Worm (Caenorhabditis elegans): ENCODE data around the gene fbxb-5.

fbxb-5 gene

DNA sequence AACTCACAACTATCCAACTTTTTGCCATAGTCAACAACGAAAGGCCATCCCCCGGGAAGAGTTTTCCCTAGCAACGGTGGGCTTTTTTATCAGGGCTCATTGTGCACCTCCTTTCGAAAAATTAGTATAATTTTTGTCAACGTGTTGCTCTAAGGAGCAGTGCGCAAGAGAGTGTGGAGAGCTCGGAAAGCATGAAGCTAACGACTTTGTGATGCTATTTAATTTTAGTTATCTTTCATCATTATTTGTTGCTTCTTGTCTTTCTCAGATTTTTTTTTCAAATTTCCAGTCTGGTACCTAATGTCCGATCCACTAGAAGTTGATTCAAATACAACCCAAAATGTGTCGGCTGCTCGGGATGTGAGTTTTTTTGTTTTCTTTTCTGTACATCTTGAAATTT lies 7.8 kb upstream of the fbxb-5 start, which contains the start of gene ceh-81:
ceh-81 (plus strand) TSS at position 301 of the 400 bp plus-strand sequence.
- no peak for TF ChIP-seq snpc-4 (tag; optimal IDR thresholded peaks at IDR 0.05)
- TF ChIP-seq drap-1 (GFP tag; optimal IDR thresholded peaks at IDR 0.05): no peak
- TF ChIP-seq lin-32 (GFP tag; optimal IDR thresholded peaks at IDR 0.05): no peak
- TF ChIP-seq ztf-11 (tag; optimal IDR thresholded peaks at IDR 0.05): no peak
- no peak for TF ChIP-seq mls-2 (tag; optimal IDR thresholded peaks at IDR 0.05)
- no peak for TF ChIP-seq ces-1 (GFP tag; optimal IDR thresholded peaks at IDR 0.05)
- TF ChIP-seq bed-3 (GFP tag; optimal IDR thresholded peaks at IDR 0.05): no peak
- TF ChIP-seq nhr-12 (tag; optimal IDR thresholded peaks at IDR 0.05): no peak
- TF ChIP-seq ceh-83 (GFP tag; optimal IDR thresholded peaks at IDR 0.05): no peak
- TF ChIP-seq unc-120 (tag; optimal IDR thresholded peaks at IDR 0.05; ENCODE audit: poor library complexity, severe bottlenecking): no peak
- no peak for TF ChIP-seq tbx-8 (GFP tag; optimal IDR thresholded peaks at IDR 0.05)
- no peak for TF ChIP-seq M03D4.4 (tag; optimal IDR thresholded peaks at IDR 0.05)
- TF ChIP-seq sptf-1 (tag; optimal IDR thresholded peaks at IDR 0.05): no peak

DNA sequence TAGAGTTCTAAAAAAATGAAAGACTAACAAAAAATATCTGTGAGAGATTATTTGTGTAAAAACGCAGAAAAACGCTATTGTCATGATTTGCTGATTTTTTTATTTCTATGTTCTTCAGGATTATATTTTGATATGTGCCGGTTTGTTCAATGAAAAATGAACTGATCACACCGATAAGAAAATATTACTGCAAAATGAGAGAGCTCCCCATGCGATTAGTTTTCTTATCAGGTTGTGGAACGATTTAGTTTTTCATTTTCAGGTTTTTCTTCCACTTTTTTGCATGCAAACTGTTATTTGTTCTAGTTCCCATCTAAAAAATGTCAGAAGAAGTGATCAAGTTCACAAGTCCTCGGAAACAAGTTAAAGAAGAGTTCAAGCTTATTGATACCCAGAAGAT lies 6.0 kb upstream of the fbxb-5 start, which contains the start of gene btb-9:
btb-9 (plus strand) TSS at position 254 of the 400 bp plus-strand sequence.
- TF ChIP-seq elt-3 (tag; optimal IDR thresholded peaks at IDR 0.05): no peak
- no peak for TF ChIP-seq M03D4.4 (tag; optimal IDR thresholded peaks at IDR 0.05)
- TF ChIP-seq mls-2 (tag; optimal IDR thresholded peaks at IDR 0.05): no peak
- no peak for TF ChIP-seq sptf-1 (tag; optimal IDR thresholded peaks at IDR 0.05)
- no peak for TF ChIP-seq nhr-237 (tag; optimal IDR thresholded peaks at IDR 0.05)
- TF ChIP-seq lsy-2 (tag; optimal IDR thresholded peaks at IDR 0.05): no peak
- no peak for TF ChIP-seq tbx-8 (GFP tag; optimal IDR thresholded peaks at IDR 0.05)
- no peak for TF ChIP-seq sem-2 (GFP tag; optimal IDR thresholded peaks at IDR 0.05)
- TF ChIP-seq pha-4 (tag; optimal IDR thresholded peaks at IDR 0.05): no peak
- no peak for TF ChIP-seq nhr-28 (tag; optimal IDR thresholded peaks at IDR 0.05)
- TF ChIP-seq mab-5 (tag; optimal IDR thresholded peaks at IDR 0.05): no peak
- TF ChIP-seq drap-1 (GFP tag; optimal IDR thresholded peaks at IDR 0.05): no peak
- TF ChIP-seq ceh-43 (GFP tag; optimal IDR thresholded peaks at IDR 0.05): no peak
- TF ChIP-seq unc-39 (tag; optimal IDR thresholded peaks at IDR 0.05): no peak

DNA sequence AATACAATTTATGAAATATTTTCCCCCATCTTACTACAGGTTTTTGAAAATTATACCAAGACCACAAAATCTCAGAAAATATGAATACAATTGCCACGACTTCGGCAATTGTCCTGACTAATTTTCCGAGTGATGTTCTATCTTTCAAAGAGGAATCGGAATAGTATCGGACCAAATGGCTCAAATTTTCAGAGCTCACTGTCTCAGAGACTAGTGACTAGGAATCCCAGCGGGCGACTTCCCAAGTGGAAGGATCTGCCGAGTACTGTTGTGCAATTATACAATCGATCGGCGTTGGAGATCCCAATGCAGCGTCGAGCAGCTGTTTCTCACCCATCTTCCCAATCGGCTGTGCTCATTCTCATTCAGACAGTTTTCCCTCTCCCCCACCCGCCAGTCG lies 3.4 kb upstream of the fbxb-5 start, which contains the start of gene F45C12.17:
F45C12.17 (plus strand) TSS at position 377 of the 400 bp plus-strand sequence.
- TF ChIP-seq nhr-2 (tag; optimal IDR thresholded peaks at IDR 0.05) (no peak), ceh-39 (tag; optimal IDR thresholded peaks at IDR 0.05) (peak; percentile 12), lin-13 (tag; optimal IDR thresholded peaks at IDR 0.05) (no peak)

DNA sequence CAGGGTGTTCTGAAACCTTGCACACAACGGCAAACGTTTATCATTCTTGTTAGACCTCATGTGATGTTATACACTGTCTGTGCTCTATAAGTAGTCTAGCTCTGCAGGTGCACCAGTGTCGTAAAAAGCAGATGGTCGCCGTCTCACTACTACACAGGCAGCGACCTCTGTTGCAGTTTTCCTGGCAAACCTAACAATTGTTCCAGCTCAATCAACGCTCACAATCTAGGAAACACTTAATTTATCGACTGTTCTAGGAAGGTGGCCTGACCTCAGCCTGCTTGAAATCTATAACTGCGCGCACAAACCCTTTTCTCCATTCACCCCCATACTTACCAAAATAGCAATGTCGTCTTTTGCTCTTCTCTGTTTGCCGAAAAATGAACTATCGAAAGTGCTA lies 2.0 kb upstream of the fbxb-5 start, which contains the start of gene fbxb-11:
fbxb-11 (plus strand) TSS at position 301 of the 400 bp plus-strand sequence.
- TF ChIP-seq unc-39 (tag; optimal IDR thresholded peaks at IDR 0.05) (no peak), lin-32 (GFP tag; optimal IDR thresholded peaks at IDR 0.05) (no peak), mep-1 (tag; optimal IDR thresholded peaks at IDR 0.05) (no peak), lsy-2 (tag; optimal IDR thresholded peaks at IDR 0.05) (no peak), nhr-237 (tag; optimal IDR thresholded peaks at IDR 0.05) (no peak), nhr-2 (tag; optimal IDR thresholded peaks at IDR 0.05) (no peak), hlh-1 (tag; optimal IDR thresholded peaks at IDR 0.05) (no peak), zip-8 (tag; optimal IDR thresholded peaks at IDR 0.05) (no peak), ham-2 (GFP tag; optimal IDR thresholded peaks at IDR 0.05) (no peak), unc-120 (tag; optimal IDR thresholded peaks at IDR 0.05; ENCODE audit: poor library complexity, severe bottlenecking) (no peak), lin-13 (tag; optimal IDR thresholded peaks at IDR 0.05) (no peak), ceh-43 (GFP tag; optimal IDR thresholded peaks at IDR 0.05) (no peak), ztf-11 (tag; optimal IDR thresholded peaks at IDR 0.05) (no peak)

DNA sequence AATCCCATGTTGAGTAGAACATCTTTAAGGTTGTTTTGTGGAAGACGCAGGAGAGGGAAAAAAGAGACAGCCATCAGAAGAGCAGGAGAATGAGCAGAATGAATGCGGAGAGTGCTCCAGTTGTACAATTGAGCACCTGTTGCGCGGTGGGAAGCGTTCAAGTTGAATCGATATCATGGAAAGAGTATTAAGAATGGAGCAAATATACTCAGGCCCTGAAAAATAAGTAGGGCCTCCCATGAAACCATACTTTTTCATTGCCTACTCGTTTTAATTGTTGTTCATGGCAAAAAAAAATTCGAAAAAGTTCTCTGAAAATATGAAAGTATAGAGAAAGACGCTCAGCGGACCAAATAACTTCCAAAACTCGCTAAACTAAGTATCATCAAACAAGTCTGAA lies 3.1 kb downstream of the fbxb-5 start, which contains the start of gene fbxb-48:
fbxb-48 (minus strand) TSS at position 101 of the 400 bp plus-strand sequence.
- no peak for TF ChIP-seq nhr-28 (tag; optimal IDR thresholded peaks at IDR 0.05)
- peak; percentile 50 for TF ChIP-seq hlh-1 (tag; optimal IDR thresholded peaks at IDR 0.05)
- no peak for TF ChIP-seq lin-13 (tag; optimal IDR thresholded peaks at IDR 0.05)
- TF ChIP-seq cnd-1 (tag; optimal IDR thresholded peaks at IDR 0.05): no peak

DNA sequence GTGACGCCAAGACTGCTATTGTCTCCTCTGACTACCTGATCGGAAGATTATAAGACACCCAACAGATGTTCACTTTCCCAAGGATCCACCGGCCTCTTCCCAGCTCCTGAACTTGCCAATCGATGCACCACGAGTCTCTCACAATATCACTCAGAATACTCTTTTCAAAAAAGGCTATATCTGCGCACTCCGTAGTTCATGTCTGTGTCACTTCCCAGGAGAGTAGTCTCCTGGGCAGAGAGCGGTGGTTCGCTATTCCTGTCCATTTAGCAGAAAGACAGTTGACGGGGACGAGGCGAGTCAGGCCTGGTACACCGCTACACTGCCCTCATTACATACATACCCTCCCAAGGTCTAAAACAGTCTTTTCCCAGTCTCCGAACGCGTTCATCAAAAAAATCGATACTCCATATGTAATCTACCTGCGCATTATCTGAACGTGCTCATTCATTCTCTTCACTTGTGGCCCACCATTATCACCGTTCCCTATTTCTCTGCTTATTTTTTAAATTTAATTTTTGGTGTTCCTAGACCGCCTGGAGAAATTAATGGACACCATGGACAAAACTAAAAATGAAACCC lies 7.4 kb downstream of the fbxb-5 start, which contains the start of gene btb-6:
btb-6 (plus strand) TSS at position 532 of the 582 bp plus-strand sequence.
- peak; percentile 4 for TF ChIP-seq cnd-1 (tag; optimal IDR thresholded peaks at IDR 0.05)
- peak; percentile 9 for TF ChIP-seq ceh-39 (tag; optimal IDR thresholded peaks at IDR 0.05)
- no peak for TF ChIP-seq unc-39 (tag; optimal IDR thresholded peaks at IDR 0.05)
- TF ChIP-seq nhr-2 (tag; optimal IDR thresholded peaks at IDR 0.05): peak; percentile 69
- TF ChIP-seq nhr-28 (tag; optimal IDR thresholded peaks at IDR 0.05): no peak
- TF ChIP-seq lin-13 (tag; optimal IDR thresholded peaks at IDR 0.05): no peak

Data from whole organism, mixed stage, embryonic.